Worm (Caenorhabditis elegans) whole organism, L4/young adult: ENCODE measurements around the gene skpt-1.

ENCODE experiments used
- dao-5 ChIP-seq: sonication (generic microtip); optimal IDR thresholded peaks from 2 replicates; lab custom pipeline; 2016; ENCODE audit warnings: missing genotype, missing genetic modification characterization, moderate library complexity, missing compliant biosample characterization
- him-1 ChIP-seq: sonication (generic microtip); optimal IDR thresholded peaks from 2 replicates; lab custom pipeline; 2016; ENCODE audit warnings: missing genotype, missing genetic modification reagents, missing genetic modification characterization, missing compliant biosample characterization

- TF ChIP-seq him-1 (tag; lab: Kevin White, UChicago) (no peak), dao-5 (tag; lab: Kevin White, UChicago) (no peak)
Measured at ce11 chrIII:5472693-5473092, 24.5 kb upstream of the skpt-1 start.
